Fruit fly (Drosophila melanogaster): Measurements from ENCODE around the gene emc.

The emc gene

dm6 chr3L:749199-749538, at the start of gene emc (continued):
- TF ChIP-seq CG9727 (GFP tag; optimal IDR thresholded peaks at IDR 0.05), result peak; percentile 23
- peak; percentile 35 for TF ChIP-seq salm (tag; optimal IDR thresholded peaks at IDR 0.05)
- TF ChIP-seq CG12104 (GFP tag; optimal IDR thresholded peaks at IDR 0.05), result no peak
- TF ChIP-seq CG16815 (GFP tag; optimal IDR thresholded peaks at IDR 0.05), result no peak
- TF ChIP-seq gfzf (GFP tag; optimal IDR thresholded peaks at IDR 0.05), result no peak
- TF ChIP-seq CG4820 (GFP tag; optimal IDR thresholded peaks at IDR 0.05), result no peak
- TF ChIP-seq HLH3B (GFP tag; IDR thresholded peaks at IDR 0.05), result no peak
- no peak for TF ChIP-seq Neu2 (GFP tag; optimal IDR thresholded peaks at IDR 0.05; ENCODE audit: borderline replicate concordance)
- TF ChIP-seq Meics (GFP tag; optimal IDR thresholded peaks at IDR 0.05), result peak; percentile 72
- no peak for TF ChIP-seq Fer2 (tag; optimal IDR thresholded peaks at IDR 0.05)
- TF ChIP-seq Nf-YB (GFP tag; optimal IDR thresholded peaks at IDR 0.05), result peak; percentile 93
- no peak for TF ChIP-seq CG17802 (tag; optimal IDR thresholded peaks at IDR 0.05)
- no peak for TF ChIP-seq Taf1 (GFP tag; IDR thresholded peaks at IDR 0.05)
- TF ChIP-seq E2f2 (GFP tag; IDR thresholded peaks at IDR 0.05), result peak; percentile 44; the same call in 1 of the 2 replicates
- TF ChIP-seq gsb-n (tag; optimal IDR thresholded peaks at IDR 0.05), result peak; percentile 49
- no peak for TF ChIP-seq gem (tag; optimal IDR thresholded peaks at IDR 0.05)
- peak; percentile 24; the same call in 1 of the 2 replicates for TF ChIP-seq CG4730 (GFP tag; IDR thresholded peaks at IDR 0.05)
- TF ChIP-seq nom (GFP tag; optimal IDR thresholded peaks at IDR 0.05), result peak; percentile 90
- TF ChIP-seq Vsx1 (GFP tag; optimal IDR thresholded peaks at IDR 0.05), result peak; percentile 68
- no peak for TF ChIP-seq cg (GFP tag; optimal IDR thresholded peaks at IDR 0.05)
- peak; percentile 48 for TF ChIP-seq CG15269 (tag; optimal IDR thresholded peaks at IDR 0.05)
- TF ChIP-seq Dip2 (GFP tag; IDR thresholded peaks at IDR 0.05), result no peak
- TF ChIP-seq CG3995 (GFP tag; optimal IDR thresholded peaks at IDR 0.05), result peak; percentile 28
- TF ChIP-seq repo (GFP tag; optimal IDR thresholded peaks at IDR 0.05), result no peak
- no peak for TF ChIP-seq hth (optimal IDR thresholded peaks at IDR 0.05)
- TF ChIP-seq sima (GFP tag; optimal IDR thresholded peaks at IDR 0.05), result no peak
- TF ChIP-seq BEAF-32 (GFP tag; optimal IDR thresholded peaks at IDR 0.05), result no peak
- no peak for TF ChIP-seq chif (GFP tag; optimal IDR thresholded peaks at IDR 0.05)
- TF ChIP-seq CG12391 (tag; optimal IDR thresholded peaks at IDR 0.05), result peak; percentile 42
- peak; percentile 52; the same call in 1 of the 2 replicates for TF ChIP-seq Drgx (GFP tag; IDR thresholded peaks at IDR 0.05)
- no peak for TF ChIP-seq wdn (GFP tag; IDR thresholded peaks at IDR 0.05)
- no peak for TF ChIP-seq usp (GFP tag; optimal IDR thresholded peaks at IDR 0.05)
- peak; percentile 76 for TF ChIP-seq pfk (GFP tag; optimal IDR thresholded peaks at IDR 0.05)
- peak; percentile 35 for TF ChIP-seq CG9876 (GFP tag; optimal IDR thresholded peaks at IDR 0.05)
- TF ChIP-seq CG11093 (GFP tag; IDR thresholded peaks at IDR 0.05), result no peak
- TF ChIP-seq sqz (GFP tag; optimal IDR thresholded peaks at IDR 0.05), result peak; percentile 89
- TF ChIP-seq jumu (GFP tag; optimal IDR thresholded peaks at IDR 0.05), result no peak
- peak; percentile 28 for TF ChIP-seq CG15479 (GFP tag; optimal IDR thresholded peaks at IDR 0.05)
- TF ChIP-seq B-H2 (GFP tag; optimal IDR thresholded peaks at IDR 0.05), result peak; percentile 80
- TF ChIP-seq rib (GFP tag; IDR thresholded peaks at IDR 0.05), result peak; percentile 50; the same call in 1 of the 2 replicates
- TF ChIP-seq unpg (GFP tag; optimal IDR thresholded peaks at IDR 0.05), result peak; percentile 48
- TF ChIP-seq zen (tag; optimal IDR thresholded peaks at IDR 0.05), result peak; percentile 8
- TF ChIP-seq ranshi (GFP tag; IDR thresholded peaks at IDR 0.05), result peak; percentile 45; the same call in 1 of the 2 replicates
- no peak for TF ChIP-seq CG7372 (GFP tag; IDR thresholded peaks at IDR 0.05)
- TF ChIP-seq dm (GFP tag; optimal IDR thresholded peaks at IDR 0.05), result no peak
- no peak for TF ChIP-seq Chrac-16 (GFP tag; optimal IDR thresholded peaks at IDR 0.05)
- TF ChIP-seq slbo (GFP tag; IDR thresholded peaks at IDR 0.05), result peak; percentile 55
- TF ChIP-seq Deaf1 (tag; optimal IDR thresholded peaks at IDR 0.05), result peak; percentile 100
- peak; percentile 55 for TF ChIP-seq CG33213 (GFP tag; optimal IDR thresholded peaks at IDR 0.05)
- TF ChIP-seq CG18262 (tag; optimal IDR thresholded peaks at IDR 0.05), result peak; percentile 3
- TF ChIP-seq CG10147 (GFP tag; optimal IDR thresholded peaks at IDR 0.05), result no peak
- peak; percentile 60; the same call in 1 of the 2 replicates for TF ChIP-seq CG4360 (GFP tag; IDR thresholded peaks at IDR 0.05)
